Fruit fly (Drosophila melanogaster): ENCODE results near the gene CG14332.

DNA sequence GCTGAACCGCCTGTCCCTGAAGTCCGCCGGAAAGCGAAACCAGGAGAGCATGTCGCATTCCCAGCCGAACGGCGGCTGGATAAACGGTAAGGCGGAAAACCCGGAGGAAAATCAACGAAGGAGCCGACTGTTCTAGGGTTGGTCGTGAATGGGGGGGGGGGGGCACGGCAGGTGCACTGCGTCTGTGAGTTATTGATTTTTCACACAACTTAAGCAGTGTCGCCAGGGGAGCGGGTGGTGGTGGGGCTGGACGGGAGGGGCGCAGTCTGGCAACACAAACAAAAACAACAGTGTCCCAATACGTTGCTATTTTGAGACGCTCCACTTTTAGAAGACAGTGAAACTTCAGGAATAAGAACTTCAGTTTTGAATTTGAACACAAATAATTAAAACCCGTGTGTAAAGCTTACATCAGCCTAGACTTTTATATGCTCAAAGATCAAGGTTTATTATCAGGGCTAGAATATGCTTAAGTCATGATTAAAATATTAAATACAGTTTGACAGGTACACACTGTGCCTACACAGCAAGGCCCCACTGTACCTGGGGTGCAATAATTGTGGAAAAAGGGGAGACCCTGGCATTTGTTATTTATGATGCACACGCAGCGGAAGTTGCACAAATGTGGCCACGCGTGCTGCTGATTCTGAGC, 35.7 kb downstream of the CG14332 start:
- TF ChIP-seq ttk (optimal IDR thresholded peaks at IDR 0.05), result no peak
- TF ChIP-seq psq (optimal IDR thresholded peaks at IDR 0.05), result no peak
- no peak for TF ChIP-seq Myc (optimal IDR thresholded peaks at IDR 0.05)
